Fruit fly (Drosophila melanogaster): ENCODE data around the gene RunxA.
A peak's percentile ranks its signal among the peaks of the same experiment; 100 is the strongest.

The RunxA gene

dm6 chrX:20656535-20657350 is 33.2 kb upstream of the RunxA start, which contains the start of gene Cyp6v1 (continued):
- no peak for TF ChIP-seq CG2202 (tag; optimal IDR thresholded peaks at IDR 0.05)
- no peak for TF ChIP-seq sna (GFP tag; IDR thresholded peaks at IDR 0.05; ENCODE audit: partially characterized antibody)
- no peak for TF ChIP-seq trem (tag; optimal IDR thresholded peaks at IDR 0.05)
- TF ChIP-seq HLHmδ (GFP tag; optimal IDR thresholded peaks at IDR 0.05): no peak
- peak; percentile 20 for TF ChIP-seq CG11723 (GFP tag; optimal IDR thresholded peaks at IDR 0.05)
- TF ChIP-seq tap (tag; optimal IDR thresholded peaks at IDR 0.05): no peak
- TF ChIP-seq CG1647 (GFP tag; optimal IDR thresholded peaks at IDR 0.05): no peak
- peak; percentile 52 for TF ChIP-seq Usf (GFP tag; optimal IDR thresholded peaks at IDR 0.05)
- TF ChIP-seq CG12659 (GFP tag; optimal IDR thresholded peaks at IDR 0.05): peak; percentile 37
- TF ChIP-seq abd-A (tag; optimal IDR thresholded peaks at IDR 0.05): no peak
- TF ChIP-seq Lpt (GFP tag; optimal IDR thresholded peaks at IDR 0.05): no peak
- TF ChIP-seq ken (GFP tag; IDR thresholded peaks at IDR 0.05): no peak
- TF ChIP-seq CG9932 (GFP tag; IDR thresholded peaks at IDR 0.05): peak; percentile 45
- TF ChIP-seq CG17361 (GFP tag; IDR thresholded peaks at IDR 0.05): peak; percentile 79
- TF ChIP-seq CG34422 (GFP tag; IDR thresholded peaks at IDR 0.05): no peak
- peak; percentile 33 for TF ChIP-seq phol (tag; optimal IDR thresholded peaks at IDR 0.05)
- TF ChIP-seq cwo (GFP tag; optimal IDR thresholded peaks at IDR 0.05): peak; percentile 58
- no peak for TF ChIP-seq rib (GFP tag; IDR thresholded peaks at IDR 0.05)
- TF ChIP-seq dmrt99B (tag; optimal IDR thresholded peaks at IDR 0.05): peak; percentile 53
- peak; percentile 65 for TF ChIP-seq grau (tag; optimal IDR thresholded peaks at IDR 0.05)
- TF ChIP-seq NC2β (GFP tag; optimal IDR thresholded peaks at IDR 0.05): no peak
- no peak for TF ChIP-seq Lhr (GFP tag; optimal IDR thresholded peaks at IDR 0.05)
- peak; percentile 47 for TF ChIP-seq HHEX (GFP tag; optimal IDR thresholded peaks at IDR 0.05)
- TF ChIP-seq CG7556 (GFP tag; optimal IDR thresholded peaks at IDR 0.05): peak; percentile 70
- TF ChIP-seq CG42726 (GFP tag; IDR thresholded peaks at IDR 0.05; ENCODE audit: partially characterized antibody): no peak
- TF ChIP-seq Fer2 (tag; optimal IDR thresholded peaks at IDR 0.05): no peak
- no peak for TF ChIP-seq da (GFP tag; optimal IDR thresholded peaks at IDR 0.05)
- TF ChIP-seq CG12391 (tag; optimal IDR thresholded peaks at IDR 0.05): peak; percentile 28
- no peak for TF ChIP-seq CG33557 (GFP tag; optimal IDR thresholded peaks at IDR 0.05)
- no peak for TF ChIP-seq CG10462 (GFP tag; optimal IDR thresholded peaks at IDR 0.05)
- no peak for TF ChIP-seq CG11560 (tag; IDR thresholded peaks at IDR 0.05)
- TF ChIP-seq CG10565 (GFP tag; optimal IDR thresholded peaks at IDR 0.05): no peak
- TF ChIP-seq eve (GFP tag; optimal IDR thresholded peaks at IDR 0.05): no peak
- TF ChIP-seq CG3995 (GFP tag; optimal IDR thresholded peaks at IDR 0.05): no peak
- TF ChIP-seq Ssrp (tag; optimal IDR thresholded peaks at IDR 0.05): no peak
- 0 out of 2 replicates have a peak, but pooled peaks have one; percentile 10 for TF ChIP-seq CG4404 (GFP tag; IDR thresholded peaks at IDR 0.05)
- TF ChIP-seq CG18011 (GFP tag; optimal IDR thresholded peaks at IDR 0.05): peak; percentile 27
- TF ChIP-seq Max (GFP tag; optimal IDR thresholded peaks at IDR 0.05): no peak
- no peak for TF ChIP-seq CG15479 (GFP tag; optimal IDR thresholded peaks at IDR 0.05)
- TF ChIP-seq CG10366 (GFP tag; IDR thresholded peaks at IDR 0.05): no peak; the same call in 1 of the 2 replicates
- peak; percentile 36; the same call in 1 of the 2 replicates for TF ChIP-seq Rfx (GFP tag; IDR thresholded peaks at IDR 0.05)
- TF ChIP-seq CG11504 (tag; optimal IDR thresholded peaks at IDR 0.05): peak; percentile 60
- no peak for TF ChIP-seq her (GFP tag; optimal IDR thresholded peaks at IDR 0.05)
- TF ChIP-seq MBD-R2 (GFP tag; IDR thresholded peaks at IDR 0.05): no peak
- TF ChIP-seq Mrtf (GFP tag; IDR thresholded peaks at IDR 0.05): no peak
- TF ChIP-seq hth (optimal IDR thresholded peaks at IDR 0.05): no peak
- TF ChIP-seq aop (GFP tag; IDR thresholded peaks at IDR 0.05): no peak
- TF ChIP-seq CG17802 (tag; optimal IDR thresholded peaks at IDR 0.05): no peak
- TF ChIP-seq sens (GFP tag): peak; percentile 68
- peak; percentile 18 for TF ChIP-seq org-1 (GFP tag; optimal IDR thresholded peaks at IDR 0.05)

Measured in whole organism, embryonic.